Fruit fly (Drosophila melanogaster) S2 (cell line): ENCODE data around the gene wac.

Source experiments
- CG8478 ChIP-seq: fragments of >200 bp; optimal IDR thresholded peaks from 2 replicates; lab custom pipeline; 2018
- CTCF ChIP-seq, 2 experiments: fragments of >200 bp; optimal IDR thresholded peaks; 2 replicates each; lab custom pipeline; 2018

- TF ChIP-seq CTCF (optimal IDR thresholded peaks at IDR 0.05; lab: Kevin White, UChicago) (no peak), CG8478 (lab: Kevin White, UChicago) (no peak)
These were observed 16.9 kb downstream of the wac start, which contains the start of gene ttm2 for dm6 chr3L:274855-275254.
